Fruit fly (Drosophila melanogaster): ENCODE results near the gene wnd.

wnd gene

DNA sequence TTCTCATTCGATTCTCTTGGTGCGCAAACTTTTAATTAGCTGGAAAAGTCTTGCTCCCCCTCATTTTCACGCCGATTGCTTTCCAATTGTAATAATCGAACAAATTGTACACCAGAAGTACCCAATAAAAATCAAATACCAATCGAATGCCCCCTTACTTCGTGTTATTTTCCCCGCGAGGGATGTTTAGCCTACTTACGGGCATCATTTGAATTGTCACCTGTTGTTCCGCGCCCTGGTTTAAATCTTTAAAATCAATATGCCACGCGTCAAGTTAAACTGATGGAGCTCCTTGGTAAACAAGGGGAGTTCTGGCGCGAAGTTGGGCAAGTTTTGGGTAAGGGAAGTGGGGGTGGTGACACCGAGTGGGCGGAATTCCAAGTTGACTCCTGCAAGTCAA is 10.7 kb upstream of the wnd start (continued):
- TF ChIP-seq CTCF (GFP tag; optimal IDR thresholded peaks at IDR 0.05) = no peak
- no peak for TF ChIP-seq CG17361 (GFP tag; IDR thresholded peaks at IDR 0.05)
- TF ChIP-seq CG10462 (GFP tag; optimal IDR thresholded peaks at IDR 0.05) = no peak
- 0 out of 3 replicates have a peak, but pooled peaks have one; percentile 14 for TF ChIP-seq H15 (GFP tag; IDR thresholded peaks at IDR 0.05)
- no peak for TF ChIP-seq CG16813 (GFP tag; IDR thresholded peaks at IDR 0.05; ENCODE audit: partially characterized antibody)
- no peak for TF ChIP-seq CG6854 (GFP tag; optimal IDR thresholded peaks at IDR 0.05)
- no peak for TF ChIP-seq seq (GFP tag; IDR thresholded peaks at IDR 0.05)
- TF ChIP-seq br (optimal IDR thresholded peaks at IDR 0.05) = no peak
- TF ChIP-seq maf-S (GFP tag; optimal IDR thresholded peaks at IDR 0.05) = no peak
- TF ChIP-seq CG12155 (GFP tag; optimal IDR thresholded peaks at IDR 0.05) = no peak
- no peak for TF ChIP-seq sqz (GFP tag; optimal IDR thresholded peaks at IDR 0.05)
- TF ChIP-seq Dek (tag; optimal IDR thresholded peaks at IDR 0.05) = no peak
- no peak for TF ChIP-seq gem (tag; optimal IDR thresholded peaks at IDR 0.05)
- no peak for TF ChIP-seq Dfd (GFP tag; optimal IDR thresholded peaks at IDR 0.05)
- no peak for TF ChIP-seq Jarid2 (GFP tag; optimal IDR thresholded peaks at IDR 0.05)
- TF ChIP-seq al (GFP tag; IDR thresholded peaks at IDR 0.05) = no peak
- no peak for TF ChIP-seq HmgZ (tag; optimal IDR thresholded peaks at IDR 0.05)
- TF ChIP-seq Sry-δ (GFP tag; optimal IDR thresholded peaks at IDR 0.05) = no peak
- TF ChIP-seq mirr (GFP tag; optimal IDR thresholded peaks at IDR 0.05) = peak; percentile 18
- TF ChIP-seq ro (GFP tag; IDR thresholded peaks at IDR 0.05) = no peak
- no peak for TF ChIP-seq wdn (GFP tag; IDR thresholded peaks at IDR 0.05)
- no peak for TF ChIP-seq repo (GFP tag; optimal IDR thresholded peaks at IDR 0.05)
- no peak for TF ChIP-seq CG16779 (GFP tag; IDR thresholded peaks at IDR 0.05)
- no peak for TF ChIP-seq Lim3 (GFP tag; IDR thresholded peaks at IDR 0.05)
- TF ChIP-seq CG12744 (GFP tag; optimal IDR thresholded peaks at IDR 0.05) = no peak
- no peak for TF ChIP-seq tll (GFP tag; optimal IDR thresholded peaks at IDR 0.05)
- no peak for TF ChIP-seq klu (GFP tag; IDR thresholded peaks at IDR 0.05)
- no peak for TF ChIP-seq sisA (GFP tag; IDR thresholded peaks at IDR 0.05)
- TF ChIP-seq abd-A (tag; optimal IDR thresholded peaks at IDR 0.05) = no peak
- TF ChIP-seq bbx (GFP tag; IDR thresholded peaks at IDR 0.05; ENCODE audit: partially characterized antibody) = 0 out of 2 replicates have a peak, but pooled peaks have one; percentile 37
- TF ChIP-seq Ravus (GFP tag; IDR thresholded peaks at IDR 0.05) = no peak
- TF ChIP-seq CG4360 (GFP tag; IDR thresholded peaks at IDR 0.05) = no peak

DNA sequence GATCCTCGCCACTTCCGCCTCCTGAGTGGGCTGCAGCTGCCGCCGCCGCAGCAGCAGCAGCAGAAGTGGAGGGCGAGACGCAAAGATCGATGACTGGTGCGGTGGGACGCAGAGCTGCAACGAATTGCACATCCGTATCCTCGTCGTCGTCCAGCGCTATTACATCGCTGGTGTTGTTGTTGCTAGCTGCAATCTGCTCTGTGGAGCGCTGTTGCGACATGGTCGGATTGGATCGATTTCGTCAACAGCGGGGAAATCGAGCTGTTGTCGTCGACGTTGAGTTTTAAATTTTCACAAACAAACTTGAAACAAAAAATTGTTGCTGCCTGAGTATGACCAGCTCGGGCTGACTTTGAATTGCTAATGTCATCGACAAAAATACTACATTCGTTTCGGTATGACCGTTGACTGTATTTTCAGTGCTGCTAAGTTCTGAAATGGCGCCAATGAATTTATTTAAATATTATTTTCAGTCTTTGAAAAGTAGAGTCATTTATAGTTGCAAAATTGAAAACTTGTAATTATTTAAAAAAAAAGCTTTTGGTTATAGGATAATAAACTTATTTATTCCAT is 7.0 kb upstream of the wnd start, which contains the start of gene Rnf146:
Rnf146 (minus strand) TSS at position 369 of the 573 bp plus-strand sequence.
- TF ChIP-seq MBD-R2 (GFP tag; IDR thresholded peaks at IDR 0.05) = peak; percentile 74
- peak; percentile 37 for TF ChIP-seq CG2116 (GFP tag; optimal IDR thresholded peaks at IDR 0.05)
- peak; percentile 61; the same call in 1 of the 2 replicates for TF ChIP-seq vvl (GFP tag; IDR thresholded peaks at IDR 0.05)
- TF ChIP-seq Oaz (GFP tag; IDR thresholded peaks at IDR 0.05) = no peak
- no peak for TF ChIP-seq lab (GFP tag; optimal IDR thresholded peaks at IDR 0.05)
- no peak for TF ChIP-seq CG7786 (GFP tag; optimal IDR thresholded peaks at IDR 0.05)
- peak; percentile 7 for TF ChIP-seq Max (GFP tag; optimal IDR thresholded peaks at IDR 0.05)
- TF ChIP-seq cwo (GFP tag; optimal IDR thresholded peaks at IDR 0.05) = no peak
- peak; percentile 41 for TF ChIP-seq gsb-n (tag; optimal IDR thresholded peaks at IDR 0.05)
- no peak for TF ChIP-seq fd96Cb (tag; optimal IDR thresholded peaks at IDR 0.05)
- peak; percentile 49 for TF ChIP-seq CG1603 (tag; optimal IDR thresholded peaks at IDR 0.05)
- no peak for TF ChIP-seq Atf-2 (GFP tag; optimal IDR thresholded peaks at IDR 0.05)
- no peak for TF ChIP-seq Pdp1 (GFP tag; optimal IDR thresholded peaks at IDR 0.05)
- no peak for TF ChIP-seq dmrt99B (tag; optimal IDR thresholded peaks at IDR 0.05)
- TF ChIP-seq amos (GFP tag; IDR thresholded peaks at IDR 0.05; ENCODE audit: partially characterized antibody) = no peak
- no peak for TF ChIP-seq ranshi (GFP tag; IDR thresholded peaks at IDR 0.05)
- TF ChIP-seq lbe (GFP tag; optimal IDR thresholded peaks at IDR 0.05) = peak; percentile 24
- TF ChIP-seq Dad (GFP tag; optimal IDR thresholded peaks at IDR 0.05) = no peak
- TF ChIP-seq gem (tag; optimal IDR thresholded peaks at IDR 0.05) = no peak
- peak; percentile 18 for TF ChIP-seq CoRest (tag; optimal IDR thresholded peaks at IDR 0.05)
- no peak for TF ChIP-seq disco-r (GFP tag; optimal IDR thresholded peaks at IDR 0.05)
- TF ChIP-seq al (GFP tag; IDR thresholded peaks at IDR 0.05) = no peak
- TF ChIP-seq CG42726 (GFP tag; IDR thresholded peaks at IDR 0.05; ENCODE audit: partially characterized antibody) = no peak

All from whole organism, embryonic.